Fruit fly (Drosophila melanogaster) whole organism, embryonic: ENCODE data around the gene spz3.
"Not testable (repeated sequence)": the region's sequence is repeated elsewhere in the genome, so short reads cannot be mapped to it uniquely, and the experiment has no call there.

ENCODE experiments used
- Bgb ChIP-seq: fragments of 200-800 bp; sonication (Bioruptor generic); IDR thresholded peaks from 2 replicates; pipeline ENCODE4 v1.3.6; 2022; ENCODE audit warnings: missing biosample characterization, missing genetic modification characterization; ENCODE audit not compliant: partially characterized antibody
- Blimp-1 ChIP-seq: fragments of 200-800 bp; sonication (Bioruptor generic); optimal IDR thresholded peaks from 3 replicates; lab custom pipeline; 2018; ENCODE audit warnings: missing biosample characterization, missing genetic modification characterization, mild to moderate bottlenecking, moderate library complexity, missing genetic modification reagents
- C15 ChIP-seq: fragments of 200-800 bp; sonication (Bioruptor generic); IDR thresholded peaks from 3 replicates; pipeline ENCODE4 v1.3.6; 2022; ENCODE audit warnings: missing biosample characterization, missing genetic modification characterization
- CG10147 ChIP-seq: fragments of 200-800 bp; sonication (Bioruptor generic); optimal IDR thresholded peaks from 2 replicates; lab custom pipeline; 2019; ENCODE audit warnings: missing biosample characterization, mild to moderate bottlenecking, missing genetic modification characterization, moderate library complexity
- CG11247 ChIP-seq: fragments of 200-800 bp; sonication (Bioruptor generic); IDR thresholded peaks from 2 replicates; pipeline ENCODE4 v1.3.6; 2022; ENCODE audit warnings: missing biosample characterization, missing genetic modification characterization
- CG11456 ChIP-seq: fragments of 200-800 bp; sonication (Bioruptor generic); IDR thresholded peaks from 3 replicates; pipeline ENCODE4 v1.3.6; 2022; ENCODE audit warnings: missing biosample characterization, missing genetic modification characterization
- CG11696 ChIP-seq: fragments of 200-800 bp; sonication (Bioruptor generic); IDR thresholded peaks from 2 replicates; pipeline ENCODE4 v1.3.6; 2022; ENCODE audit warnings: missing biosample characterization, missing genetic modification characterization
- CG1603 ChIP-seq: fragments of 200-800 bp; sonication (Bioruptor generic); optimal IDR thresholded peaks from 2 replicates; lab custom pipeline; 2019; ENCODE audit warnings: missing biosample characterization, mild to moderate bottlenecking, missing genetic modification characterization, moderate library complexity
- CG16813 ChIP-seq: fragments of 200-800 bp; sonication (Bioruptor generic); IDR thresholded peaks from 3 replicates; pipeline ENCODE4 v1.3.6; 2022; ENCODE audit warnings: missing biosample characterization, missing genetic modification characterization; ENCODE audit not compliant: partially characterized antibody
- CG17912 ChIP-seq: fragments of 200-800 bp; sonication (Bioruptor generic); optimal IDR thresholded peaks from 2 replicates; lab custom pipeline; 2018; ENCODE audit warnings: missing biosample characterization, mild to moderate bottlenecking, missing genetic modification characterization
- CG2678 ChIP-seq: fragments of 200-800 bp; sonication (Bioruptor generic); optimal IDR thresholded peaks from 3 replicates; lab custom pipeline; 2019; ENCODE audit warnings: missing biosample characterization, mild to moderate bottlenecking, missing genetic modification characterization, moderate library complexity
- CG2889 ChIP-seq: fragments of 200-800 bp; sonication (Bioruptor generic); IDR thresholded peaks from 3 replicates; pipeline ENCODE4 v1.3.6; 2022; ENCODE audit warnings: missing biosample characterization, missing genetic modification characterization
- CG31441 ChIP-seq: fragments of 200-800 bp; sonication (Bioruptor generic); IDR thresholded peaks from 2 replicates; pipeline ENCODE4 v1.3.6; 2022; ENCODE audit warnings: missing biosample characterization, missing genetic modification characterization
- CG3163 ChIP-seq: fragments of 200-800 bp; sonication (Bioruptor generic); optimal IDR thresholded peaks from 3 replicates; lab custom pipeline; 2016; ENCODE audit warnings: missing biosample characterization, missing genetic modification characterization
- CG33557 ChIP-seq: fragments of 200-800 bp; sonication (Bioruptor generic); optimal IDR thresholded peaks from 2 replicates; lab custom pipeline; 2019; ENCODE audit warnings: missing biosample characterization, mild to moderate bottlenecking, missing genetic modification characterization, moderate library complexity
- CG34224 ChIP-seq: fragments of 200-800 bp; sonication (Bioruptor generic); IDR thresholded peaks from 3 replicates; pipeline ENCODE4 v1.3.6; 2022; ENCODE audit warnings: missing biosample characterization, missing genetic modification characterization; ENCODE audit not compliant: partially characterized antibody
- CG34422 ChIP-seq: fragments of 200-800 bp; sonication (Bioruptor generic); IDR thresholded peaks from 3 replicates; pipeline ENCODE4 v1.3.6; 2022; ENCODE audit warnings: missing biosample characterization, missing genetic modification characterization
- CG3847 ChIP-seq: fragments of 200-800 bp; sonication (Bioruptor generic); IDR thresholded peaks from 2 replicates; pipeline ENCODE4 v1.3.6; 2022; ENCODE audit warnings: missing biosample characterization, missing genetic modification characterization
- CG6854 ChIP-seq: fragments of 200-800 bp; sonication (Bioruptor generic); optimal IDR thresholded peaks from 3 replicates; lab custom pipeline; 2017; ENCODE audit warnings: missing biosample characterization, mild to moderate bottlenecking, missing genetic modification characterization
- CG7839 ChIP-seq: fragments of 200-800 bp; sonication (Bioruptor generic); optimal IDR thresholded peaks from 3 replicates; lab custom pipeline; 2018; ENCODE audit warnings: missing biosample characterization, mild to moderate bottlenecking, missing genetic modification characterization, moderate library complexity
- Dfd ChIP-seq, 2 experiments: fragments of >200 bp; optimal IDR thresholded peaks; 2 replicates each; lab custom pipeline; 2017; ENCODE audit warnings: missing biosample characterization in 2 of 2, missing genetic modification characterization in 2 of 2
- Dp ChIP-seq: fragments of 200-800 bp; sonication (Bioruptor generic); optimal IDR thresholded peaks from 2 replicates; lab custom pipeline; 2018; ENCODE audit warnings: missing biosample characterization, mild to moderate bottlenecking, missing genetic modification characterization, moderate library complexity
- E2f2 ChIP-seq: fragments of 200-800 bp; sonication (Bioruptor generic); IDR thresholded peaks from 2 replicates; pipeline ENCODE4 v1.3.6; 2022; ENCODE audit warnings: missing biosample characterization, missing genetic modification characterization
- Ets65A ChIP-seq: fragments of 200-800 bp; sonication (Bioruptor generic); peaks from one replicate; lab custom pipeline; 2016; ENCODE audit warnings: missing biosample characterization, missing genetic modification characterization
- Ets97D ChIP-seq: fragments of 200-800 bp; sonication (Bioruptor generic); optimal IDR thresholded peaks from 3 replicates; lab custom pipeline; 2016; ENCODE audit warnings: missing biosample characterization, missing genetic modification characterization
- Gug ChIP-seq: fragments of 200-800 bp; sonication (Bioruptor generic); IDR thresholded peaks from 4 replicates; pipeline ENCODE4 v1.3.6; 2022; ENCODE audit warnings: missing biosample characterization, missing genetic modification characterization
- Mad ChIP-seq: fragments of 200-800 bp; sonication (Bioruptor generic); optimal IDR thresholded peaks from 2 replicates; lab custom pipeline; 2016; ENCODE audit warnings: missing biosample characterization, missing genetic modification characterization
- NC2α ChIP-seq: fragments of 200-800 bp; sonication (Bioruptor generic); optimal IDR thresholded peaks from 2 replicates; lab custom pipeline; 2016; ENCODE audit warnings: missing biosample characterization, missing genetic modification characterization
- Opbp ChIP-seq: fragments of 200-800 bp; sonication (Bioruptor generic); IDR thresholded peaks from 3 replicates; pipeline ENCODE4 v1.3.6; 2022; ENCODE audit warnings: missing biosample characterization, missing genetic modification characterization; ENCODE audit not compliant: partially characterized antibody
- Rfx ChIP-seq: fragments of 200-800 bp; sonication (Bioruptor generic); IDR thresholded peaks from 2 replicates; pipeline ENCODE4 v1.3.6; 2022; ENCODE audit warnings: missing biosample characterization, missing genetic modification characterization
- amos ChIP-seq: fragments of 200-800 bp; sonication (Bioruptor generic); IDR thresholded peaks from 2 replicates; pipeline ENCODE4 v1.3.6; 2022; ENCODE audit warnings: missing biosample characterization, missing genetic modification characterization; ENCODE audit not compliant: partially characterized antibody
- bbx ChIP-seq: fragments of 200-800 bp; sonication (Bioruptor generic); IDR thresholded peaks from 2 replicates; pipeline ENCODE4 v1.3.6; 2022; ENCODE audit warnings: missing biosample characterization, missing genetic modification characterization; ENCODE audit not compliant: partially characterized antibody
- chm ChIP-seq: fragments of 200-800 bp; sonication (Bioruptor generic); IDR thresholded peaks from 2 replicates; pipeline ENCODE4 v1.3.6; 2022; ENCODE audit warnings: missing biosample characterization, missing genetic modification characterization
- danr ChIP-seq: fragments of 200-800 bp; sonication (Bioruptor generic); IDR thresholded peaks from 2 replicates; pipeline ENCODE4 v1.3.6; 2022; ENCODE audit warnings: missing biosample characterization, missing genetic modification characterization
- dysf ChIP-seq: fragments of 200-800 bp; sonication (Bioruptor generic); IDR thresholded peaks from 3 replicates; pipeline ENCODE4 v1.3.6; 2022; ENCODE audit warnings: missing biosample characterization, missing genetic modification characterization
- gce ChIP-seq: fragments of 200-800 bp; sonication (Bioruptor generic); IDR thresholded peaks from 3 replicates; pipeline ENCODE4 v1.3.6; 2022; ENCODE audit warnings: missing biosample characterization, missing genetic modification characterization
- gsb-n ChIP-seq: fragments of 200-800 bp; sonication (Bioruptor generic); optimal IDR thresholded peaks from 3 replicates; lab custom pipeline; 2018; ENCODE audit warnings: missing biosample characterization, mild to moderate bottlenecking, missing genetic modification characterization
- ind ChIP-seq: fragments of 200-800 bp; sonication (Bioruptor generic); optimal IDR thresholded peaks from 3 replicates; lab custom pipeline; 2016; ENCODE audit warnings: missing biosample characterization, missing genetic modification characterization
- onecut ChIP-seq: fragments of 200-800 bp; sonication (Bioruptor generic); IDR thresholded peaks from 2 replicates; pipeline ENCODE4 v1.3.6; 2022; ENCODE audit warnings: missing biosample characterization, missing genetic modification characterization
- pan ChIP-seq, 4 experiments: fragments of >200 bp in 3 of 4; fragments of 200-800 bp in 1 of 4; sonication (Bioruptor generic) in 1 of 4; optimal IDR thresholded peaks in 3 of 4; IDR thresholded peaks in 1 of 4; 2 replicates each; pipeline versions ENCODE4 v1.3.6 to Lab custom; 2017 to 2022; ENCODE audit warnings: missing biosample characterization in 2 of 4, missing genetic modification characterization in 2 of 4, mixed read lengths in 1 of 4
- pum ChIP-seq: fragments of 200-800 bp; sonication (Bioruptor generic); optimal IDR thresholded peaks from 2 replicates; lab custom pipeline; 2016; ENCODE audit warnings: missing biosample characterization, missing genetic modification characterization
- row ChIP-seq: fragments of 200-800 bp; sonication (Bioruptor generic); IDR thresholded peaks from 3 replicates; pipeline ENCODE4 v1.3.6; 2022; ENCODE audit warnings: missing biosample characterization, missing genetic modification characterization
- sob ChIP-seq: fragments of 200-800 bp; sonication (Bioruptor generic); IDR thresholded peaks from 2 replicates; pipeline ENCODE4 v1.3.6; 2022; ENCODE audit warnings: missing biosample characterization, missing genetic modification characterization
- stwl ChIP-seq: fragments of 200-800 bp; sonication (Bioruptor generic); optimal IDR thresholded peaks from 3 replicates; lab custom pipeline; 2018; ENCODE audit warnings: missing biosample characterization, mild to moderate bottlenecking, missing genetic modification characterization, moderate library complexity
- z ChIP-seq: fragments of 200-800 bp; sonication (Bioruptor generic); IDR thresholded peaks from 3 replicates; pipeline ENCODE4 v1.3.6; 2022; ENCODE audit warnings: missing biosample characterization, missing genetic modification characterization

Gene spz3

DNA sequence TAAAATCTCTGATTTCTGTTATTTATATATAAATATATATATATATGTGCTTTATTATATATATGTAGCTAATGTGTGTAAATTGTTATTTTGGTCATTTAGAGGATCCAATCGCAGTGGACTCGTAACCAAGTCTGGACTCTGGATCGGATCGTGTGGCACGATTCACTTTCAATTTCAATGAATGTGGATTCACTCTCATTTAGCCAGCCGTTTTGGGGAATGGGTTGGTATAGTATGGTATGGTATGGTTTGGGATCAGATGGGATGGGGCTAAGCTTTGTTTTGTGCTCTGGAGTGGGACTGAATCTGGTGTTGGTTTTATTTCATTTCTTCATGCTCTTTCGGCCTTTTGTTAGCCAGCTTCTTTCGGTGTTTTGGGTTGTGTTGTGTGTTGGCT lies 17.6 kb downstream of the spz3 start:
- TF ChIP-seq CG31441 (GFP tag; lab: Robert Waterston, UW) (no peak), gsb-n (peak; percentile 27), Blimp-1 (GFP tag; lab: Kevin White, UChicago) (peak; percentile 97), CG33557 (GFP tag; lab: Kevin White, UChicago) (peak; percentile 25), CG10147 (GFP tag; lab: Kevin White, UChicago) (no peak)

DNA sequence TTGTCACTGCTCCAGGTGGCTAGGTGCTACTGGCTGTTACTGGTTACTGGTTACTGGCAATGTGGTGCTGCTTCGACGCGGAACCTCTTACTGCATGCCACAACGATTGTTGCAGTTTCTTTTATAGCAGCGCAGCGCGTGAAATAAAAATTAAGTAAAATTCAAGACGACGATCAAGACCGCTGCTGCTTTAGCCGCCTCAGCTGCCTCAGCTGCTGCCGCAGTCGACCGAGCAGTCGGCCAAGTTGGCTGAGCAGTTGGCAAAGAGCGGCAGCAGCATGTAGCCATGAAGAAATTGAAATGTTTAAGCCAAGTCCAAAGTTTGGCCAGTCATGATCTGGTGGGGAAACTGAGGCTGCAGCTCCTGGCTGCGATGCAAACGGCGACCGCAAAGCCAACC lies 18.6 kb downstream of the spz3 start, which contains the start of gene TwdlE:
Gene TwdlE, minus strand, starts transcription at position 101 of the 400 bp plus-strand sequence.
- no peak for TF ChIP-seq NC2α (GFP tag; lab: Kevin White, UChicago)
- no peak for TF ChIP-seq pum (GFP tag; lab: Kevin White, UChicago)
- no peak for TF ChIP-seq CG11696 (GFP tag; lab: Robert Waterston, UW)
- no peak for TF ChIP-seq chm (GFP tag; lab: Robert Waterston, UW)
- TF ChIP-seq C15 (GFP tag; lab: Robert Waterston, UW) = no peak
- TF ChIP-seq z (GFP tag; lab: Robert Waterston, UW) = no peak
- TF ChIP-seq Dfd (GFP tag; optimal IDR thresholded peaks at IDR 0.05; lab: Kevin White, UChicago) = no peak
- no peak for TF ChIP-seq gce (GFP tag; lab: Robert Waterston, UW)
- TF ChIP-seq danr (GFP tag; lab: Robert Waterston, UW) = no peak
- TF ChIP-seq Mad (GFP tag; lab: Kevin White, UChicago) = no peak
- TF ChIP-seq CG2889 (GFP tag; lab: Robert Waterston, UW) = no peak
- TF ChIP-seq CG1603 (tag; lab: Kevin White, UChicago) = no peak
- no peak for TF ChIP-seq CG34224 (GFP tag; lab: Robert Waterston, UW)
- no peak for TF ChIP-seq CG2678 (tag; lab: Kevin White, UChicago)

DNA sequence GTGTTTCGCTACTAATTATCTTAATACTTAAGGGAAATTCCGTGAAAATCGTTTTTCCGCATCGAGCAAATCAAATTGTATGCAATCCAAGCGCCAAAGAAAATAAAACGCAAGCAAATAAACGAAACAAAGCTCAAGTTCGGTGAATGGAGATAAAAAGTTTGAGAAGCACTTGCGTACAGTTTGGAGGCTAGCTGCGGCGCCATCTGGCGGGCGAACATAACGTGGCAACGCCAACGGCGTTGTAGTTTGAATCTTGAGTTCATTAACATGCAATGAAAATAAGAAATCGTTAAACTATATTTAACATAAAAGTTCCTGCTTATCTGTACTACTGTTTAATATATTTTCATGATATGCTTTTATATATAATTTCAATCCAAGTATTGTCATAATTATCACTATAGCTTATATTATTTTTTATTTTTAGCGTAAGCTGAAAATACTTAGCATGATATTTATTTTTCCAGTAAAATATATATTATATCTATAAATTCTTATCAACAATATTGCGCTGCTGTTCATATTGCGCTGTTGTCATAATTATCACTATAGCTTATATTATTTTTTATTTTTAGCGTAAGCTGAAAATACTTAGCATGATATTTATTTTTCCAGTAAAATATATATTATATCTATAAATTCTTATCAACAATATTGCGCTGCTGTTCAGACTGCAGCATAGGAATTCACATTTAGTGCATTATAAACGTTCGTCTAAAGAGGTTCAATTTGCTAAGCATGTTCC lies 22.8 kb downstream of the spz3 start, which contains the start of gene lectin-28C:
Gene lectin-28C, plus strand, starts transcription at position 698 of the 748 bp plus-strand sequence.
- peak; percentile 68 for TF ChIP-seq E2f2 (GFP tag; lab: Robert Waterston, UW)
- TF ChIP-seq Ets97D (GFP tag; lab: Kevin White, UChicago) = peak; percentile 36
- peak; percentile 24; the same call in 1 of the 2 replicates for TF ChIP-seq sob
- peak; percentile 54; the same call in 1 of the 3 replicates for TF ChIP-seq CG16813 (GFP tag; lab: Robert Waterston, UW)
- not testable (repeated sequence) for TF ChIP-seq pan (optimal IDR thresholded peaks at IDR 0.05; lab: Kevin White, UChicago)
- peak in 1 of 2 experiments; percentile 45 for TF ChIP-seq pan (GFP tag; optimal IDR thresholded peaks at IDR 0.05 in 1 of 2, IDR thresholded peaks at IDR 0.05 in 1 of 2)
- TF ChIP-seq onecut (GFP tag; lab: Robert Waterston, UW) = peak; percentile 9; the same call in 1 of the 2 replicates
- peak; percentile 58 for TF ChIP-seq Dp
- TF ChIP-seq Rfx (GFP tag; lab: Robert Waterston, UW) = peak; percentile 64
- peak; percentile 48 for TF ChIP-seq CG6854 (GFP tag; lab: Kevin White, UChicago)
- TF ChIP-seq row (GFP tag; lab: Robert Waterston, UW) = peak; percentile 23; the same call in 1 of the 3 replicates
- TF ChIP-seq CG7839 = peak; percentile 30
- TF ChIP-seq amos = peak; percentile 61
- TF ChIP-seq CG34422 (GFP tag; lab: Robert Waterston, UW) = peak; percentile 17; the same call in 1 of the 3 replicates
- peak; percentile 44; the same call in 1 of the 4 replicates for TF ChIP-seq Gug (GFP tag; lab: Robert Waterston, UW)
- peak; percentile 22 for TF ChIP-seq ind (GFP tag; lab: Kevin White, UChicago)
- peak; percentile 82 for TF ChIP-seq Opbp (GFP tag; lab: Robert Waterston, UW)
- TF ChIP-seq Bgb (GFP tag; lab: Robert Waterston, UW) = peak; percentile 71
- TF ChIP-seq Ets65A (GFP tag; lab: Kevin White, UChicago) = peak; percentile 93
- TF ChIP-seq stwl = peak; percentile 97
- TF ChIP-seq bbx = peak; percentile 66
- TF ChIP-seq CG3163 = peak; percentile 27
- peak; percentile 60; the same call in 1 of the 3 replicates for TF ChIP-seq CG11456 (GFP tag; lab: Robert Waterston, UW)
- TF ChIP-seq dysf (GFP tag; lab: Robert Waterston, UW) = peak; percentile 52; the same call in 1 of the 3 replicates
- TF ChIP-seq CG17912 (GFP tag; lab: Kevin White, UChicago) = peak; percentile 29
- TF ChIP-seq CG3847 (GFP tag; lab: Robert Waterston, UW) = peak; percentile 56
- TF ChIP-seq CG11247 (GFP tag; lab: Robert Waterston, UW) = peak; percentile 21; the same call in 1 of the 2 replicates
